Fruit fly (Drosophila melanogaster) whole organism, wandering third instar larva: Measurements from ENCODE around the gene CG8673.

ENCODE experiments used
- Abd-B ChIP-seq: fragments of >200 bp; optimal IDR thresholded peaks from 2 replicates; lab custom pipeline; 2017; ENCODE audit warnings: missing biosample characterization, missing genetic modification characterization
- CG32264 ChIP-seq: fragments of 200-800 bp; sonication (Bioruptor generic); optimal IDR thresholded peaks from 2 replicates; lab custom pipeline; 2016; ENCODE audit warnings: missing biosample characterization, missing genetic modification characterization
- CG9705 ChIP-seq: fragments of 200-800 bp; sonication (Bioruptor generic); optimal IDR thresholded peaks from 2 replicates; lab custom pipeline; 2018; ENCODE audit warnings: missing biosample characterization, mild to moderate bottlenecking, missing genetic modification characterization
- CrebA ChIP-seq: fragments of 200-800 bp; sonication (Bioruptor generic); optimal IDR thresholded peaks from 2 replicates; lab custom pipeline; 2016; ENCODE audit warnings: missing biosample characterization, mild to moderate bottlenecking, missing genetic modification characterization, borderline replicate concordance
- Dfd ChIP-seq: fragments of >200 bp; optimal IDR thresholded peaks from 2 replicates; lab custom pipeline; 2017; ENCODE audit warnings: missing biosample characterization, missing genetic modification characterization
- GATAd ChIP-seq: sonication (Bioruptor generic); optimal IDR thresholded peaks from 2 replicates; lab custom pipeline; 2016; ENCODE audit warnings: missing biosample characterization, missing genetic modification characterization
- HLH106 ChIP-seq: fragments of 200-800 bp; optimal IDR thresholded peaks from 3 replicates; lab custom pipeline; 2019; ENCODE audit warnings: missing biosample characterization, mild to moderate bottlenecking, missing genetic modification characterization, moderate library complexity
- Hnf4 ChIP-seq: fragments of 200-800 bp; sonication (Bioruptor generic); optimal IDR thresholded peaks from 2 replicates; lab custom pipeline; 2016; ENCODE audit warnings: missing biosample characterization, mild to moderate bottlenecking, missing genetic modification characterization
- Hr78 ChIP-seq: fragments of >200 bp; optimal IDR thresholded peaks from 2 replicates; lab custom pipeline; 2017; ENCODE audit warnings: missing biosample characterization, missing genetic modification characterization
- Hr83 ChIP-seq: fragments of 200-300 bp; sonication (Bioruptor generic); optimal IDR thresholded peaks from 2 replicates; lab custom pipeline; 2016; ENCODE audit warnings: missing biosample characterization, mild to moderate bottlenecking, missing genetic modification characterization, moderate library complexity; ENCODE audit not compliant: poor library complexity, severe bottlenecking
- Jra ChIP-seq: sonication (Bioruptor generic); optimal IDR thresholded peaks from 2 replicates; lab custom pipeline; 2016; ENCODE audit warnings: missing biosample characterization, missing genetic modification characterization
- Mio ChIP-seq: sonication (Bioruptor generic); optimal IDR thresholded peaks from 2 replicates; lab custom pipeline; 2016; ENCODE audit warnings: missing biosample characterization, missing genetic modification characterization
- Myc ChIP-seq: fragments of >200 bp; optimal IDR thresholded peaks from 2 replicates; lab custom pipeline; 2017
- N ChIP-seq: fragments of >200 bp; optimal IDR thresholded peaks from 2 replicates; lab custom pipeline; 2018; ENCODE audit warnings: missing biosample characterization, missing external identifiers, missing genetic modification characterization
- OdsH ChIP-seq: fragments of 200-800 bp; sonication (Bioruptor generic); optimal IDR thresholded peaks from 2 replicates; lab custom pipeline; 2016; ENCODE audit warnings: missing biosample characterization, mild to moderate bottlenecking, missing genetic modification characterization
- Rel ChIP-seq, 2 experiments: fragments of 200-800 bp; sonication (Bioruptor generic) in 1 of 2; optimal IDR thresholded peaks; 2 replicates in 1 of 2; 3 replicates in 1 of 2; lab custom pipeline; 2016 to 2019; ENCODE audit warnings: mild to moderate bottlenecking in 2 of 2, missing biosample characterization in 2 of 2, missing genetic modification characterization in 2 of 2, moderate library complexity in 1 of 2
- Sp1 ChIP-seq: fragments of 200-800 bp; sonication (Bioruptor generic); optimal IDR thresholded peaks from 3 replicates; lab custom pipeline; 2019; ENCODE audit warnings: missing biosample characterization, mild to moderate bottlenecking, missing genetic modification characterization, moderate library complexity
- Vsx2 ChIP-seq: fragments of 200-300, 225-300 bp; sonication (Bioruptor generic); optimal IDR thresholded peaks from 2 replicates; lab custom pipeline; 2018; ENCODE audit warnings: missing biosample characterization, missing genetic modification characterization; ENCODE audit not compliant: partially characterized antibody
- brk ChIP-seq: fragments of 200-800 bp; sonication (Bioruptor generic); optimal IDR thresholded peaks from 2 replicates; lab custom pipeline; 2016; ENCODE audit warnings: missing biosample characterization, mild to moderate bottlenecking, missing genetic modification characterization
- dl ChIP-seq, 2 experiments: fragments of 175-275, 200-275 bp in 1 of 2; fragments of 200-275 bp in 1 of 2; sonication (Bioruptor generic); optimal IDR thresholded peaks; lab custom pipeline; 2018; ENCODE audit warnings: mild to moderate bottlenecking in 2 of 2, missing biosample characterization in 2 of 2, missing genetic modification characterization in 2 of 2, moderate library complexity in 2 of 2; ENCODE audit not compliant: partially characterized antibody in 2 of 2, insufficient read depth in 1 of 2
- dsf ChIP-seq: sonication (Bioruptor generic); optimal IDR thresholded peaks from 2 replicates; lab custom pipeline; 2016; ENCODE audit warnings: missing biosample characterization, missing genetic modification characterization, borderline replicate concordance
- ey ChIP-seq: fragments of 200-800 bp; sonication (Bioruptor generic); optimal IDR thresholded peaks from 2 replicates; lab custom pipeline; 2016; ENCODE audit warnings: missing biosample characterization, missing genetic modification characterization
- foxo ChIP-seq, 2 experiments: fragments of 200-800 bp; sonication (Bioruptor generic); optimal IDR thresholded peaks; 2 replicates in 1 of 2; 3 replicates in 1 of 2; lab custom pipeline; 2016 to 2017; ENCODE audit warnings: missing biosample characterization in 2 of 2, missing genetic modification characterization in 2 of 2
- fru ChIP-seq: fragments of 200-800 bp; sonication (Bioruptor generic); optimal IDR thresholded peaks from 3 replicates; lab custom pipeline; 2016; ENCODE audit warnings: missing biosample characterization, mild to moderate bottlenecking, missing genetic modification characterization
- h ChIP-seq: fragments of 200-800 bp; sonication (Bioruptor generic); optimal IDR thresholded peaks from 3 replicates; lab custom pipeline; 2016; ENCODE audit warnings: missing biosample characterization, mild to moderate bottlenecking, missing genetic modification characterization
- jim ChIP-seq: fragments of 175-275, 200-325 bp; sonication (Bioruptor generic); optimal IDR thresholded peaks from 2 replicates; lab custom pipeline; 2016; ENCODE audit warnings: missing biosample characterization, mild to moderate bottlenecking, missing genetic modification characterization
- lola ChIP-seq: fragments of >200 bp; optimal IDR thresholded peaks from 2 replicates; lab custom pipeline; 2017; ENCODE audit warnings: missing biosample characterization, missing genetic modification characterization
- pan ChIP-seq: fragments of >200 bp; optimal IDR thresholded peaks from 2 replicates; lab custom pipeline; 2017
- psq ChIP-seq: fragments of 200-800 bp; sonication (Bioruptor generic); optimal IDR thresholded peaks from 3 replicates; lab custom pipeline; 2017; ENCODE audit warnings: missing biosample characterization, mild to moderate bottlenecking, missing genetic modification characterization, moderate library complexity
- rgr ChIP-seq: fragments of 200-800 bp; sonication (Bioruptor generic); optimal IDR thresholded peaks from 3 replicates; lab custom pipeline; 2016; ENCODE audit warnings: missing biosample characterization, mild to moderate bottlenecking, missing genetic modification characterization
- sage ChIP-seq: fragments of 200-800 bp; sonication (Bioruptor generic); optimal IDR thresholded peaks from 2 replicates; lab custom pipeline; 2016; ENCODE audit warnings: missing biosample characterization, mild to moderate bottlenecking, missing genetic modification characterization
- sv ChIP-seq: fragments of 200-800 bp; sonication (Bioruptor generic); optimal IDR thresholded peaks from 3 replicates; lab custom pipeline; 2016; ENCODE audit warnings: missing biosample characterization, missing genetic modification characterization
- tai ChIP-seq: sonication (Bioruptor generic); optimal IDR thresholded peaks from 2 replicates; lab custom pipeline; 2016; ENCODE audit warnings: missing biosample characterization, missing genetic modification characterization
- woc ChIP-seq: sonication (Bioruptor generic); optimal IDR thresholded peaks from 2 replicates; lab custom pipeline; 2016; ENCODE audit warnings: missing biosample characterization, mild to moderate bottlenecking, missing genetic modification characterization

CG8673 gene

DNA sequence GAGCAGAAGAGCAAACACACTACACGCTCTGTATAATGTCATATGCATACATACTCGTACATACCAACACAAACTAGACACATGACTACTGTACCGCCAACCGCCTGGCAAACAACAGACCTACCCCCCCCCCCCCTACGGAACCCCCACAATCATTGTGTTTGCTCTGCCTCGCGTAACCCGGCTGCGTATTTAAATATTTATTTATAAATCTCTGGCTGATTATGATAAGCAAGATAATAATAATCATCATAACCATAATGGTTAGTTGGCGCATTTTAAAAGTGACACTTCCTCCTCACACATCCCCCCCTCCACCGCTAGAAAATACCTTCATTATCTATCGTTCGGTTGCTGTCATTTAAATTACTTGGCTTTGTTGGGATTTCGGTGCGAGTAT is 26.7 kb upstream of the CG8673 start:
- TF ChIP-seq h (GFP tag; lab: Kevin White, UChicago) (peak; percentile 54), CG9705 (GFP tag; lab: Kevin White, UChicago) (no peak), Rel (GFP tag; optimal IDR thresholded peaks at IDR 0.05; lab: Kevin White, UChicago) (no peak), Rel (tag; optimal IDR thresholded peaks at IDR 0.05; lab: Kevin White, UChicago) (peak; percentile 42), woc (GFP tag; lab: Kevin White, UChicago) (no peak), foxo (GFP tag; optimal IDR thresholded peaks at IDR 0.05; lab: Kevin White, UChicago) (peak in 1 of 2 experiments; percentile 7), Hr78 (GFP tag; lab: Kevin White, UChicago) (no peak), OdsH (GFP tag; lab: Kevin White, UChicago) (peak; percentile 11)

DNA sequence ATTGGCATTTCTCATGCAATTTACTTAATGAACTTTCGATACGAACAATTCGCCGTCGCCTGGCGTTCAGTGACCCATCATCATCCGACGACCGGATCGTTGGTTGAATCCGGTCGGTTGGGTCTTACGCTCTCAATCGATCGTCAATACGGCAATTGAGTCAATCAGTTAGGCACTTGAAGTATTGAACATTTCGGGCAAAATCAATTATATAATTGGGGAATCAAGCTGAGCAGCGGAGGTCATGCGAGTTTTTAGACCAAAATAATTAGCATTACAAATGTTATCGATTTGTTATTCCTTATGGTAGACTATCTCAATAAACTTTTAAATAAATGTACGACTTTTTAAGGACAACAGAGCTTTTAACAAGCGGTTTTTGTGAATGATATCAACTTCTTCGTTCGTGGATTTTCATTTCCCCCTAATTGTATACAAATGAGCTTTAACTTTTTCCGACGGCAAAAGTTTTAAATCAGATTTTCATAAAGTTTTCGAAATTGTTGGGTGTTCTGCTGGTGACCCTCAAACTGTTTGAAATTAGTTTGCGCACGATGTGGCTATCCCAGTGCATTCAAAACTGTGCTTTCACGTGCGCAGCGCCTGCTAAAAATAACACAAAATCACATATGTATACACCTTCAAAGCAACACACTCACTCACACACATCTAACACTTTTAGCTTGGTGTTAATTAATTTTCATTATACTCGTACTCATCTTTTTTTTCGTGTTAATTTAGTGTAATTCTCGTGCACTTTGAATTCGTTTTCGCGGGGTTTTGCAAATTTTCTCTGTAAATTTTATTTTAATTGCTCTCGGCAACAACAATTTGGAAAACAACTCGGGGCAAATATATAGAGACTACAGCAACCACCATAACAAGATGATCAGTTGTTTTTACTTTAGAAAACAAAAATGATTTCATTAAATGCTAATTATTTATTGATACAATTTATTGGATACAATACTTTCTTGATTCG is 25.9 kb upstream of the CG8673 start:
- TF ChIP-seq Hnf4 (GFP tag; lab: Kevin White, UChicago) (no peak), Rel (GFP tag; optimal IDR thresholded peaks at IDR 0.05; lab: Kevin White, UChicago) (no peak), Rel (tag; optimal IDR thresholded peaks at IDR 0.05; lab: Kevin White, UChicago) (peak; percentile 67), fru (peak; percentile 6)

DNA sequence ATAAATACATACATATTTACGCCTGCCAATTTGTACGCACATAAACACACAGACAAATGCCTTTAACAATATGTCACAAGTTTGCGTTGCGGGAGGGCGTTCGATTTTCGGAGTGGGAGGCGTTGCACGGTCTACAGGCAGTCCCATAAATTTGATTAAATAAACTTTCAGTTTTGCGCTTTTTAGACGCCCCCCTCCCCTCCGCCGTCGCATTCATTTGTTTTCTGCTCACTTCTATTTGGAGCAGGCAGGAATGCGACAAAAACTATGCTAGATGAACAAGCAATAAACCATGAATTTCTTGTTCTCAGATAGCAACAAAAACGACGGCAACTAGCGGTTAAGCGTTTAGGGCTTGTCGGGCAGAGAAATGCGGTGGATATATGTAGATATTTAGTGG is 25.1 kb upstream of the CG8673 start:
- TF ChIP-seq sv (no peak), Abd-B (GFP tag; lab: Kevin White, UChicago) (no peak)
- TF ChIP-seq, all 38 proteins: peak for 0

dm6 chr2L:8099615-8100375 is 24.3 kb upstream of the CG8673 start:
- TF ChIP-seq Hnf4 (GFP tag; lab: Kevin White, UChicago): no peak
- TF ChIP-seq fru: peak; percentile 9
- no peak for TF ChIP-seq Rel (GFP tag; optimal IDR thresholded peaks at IDR 0.05; lab: Kevin White, UChicago)
- peak; percentile 66 for TF ChIP-seq Rel (tag; optimal IDR thresholded peaks at IDR 0.05; lab: Kevin White, UChicago)

DNA sequence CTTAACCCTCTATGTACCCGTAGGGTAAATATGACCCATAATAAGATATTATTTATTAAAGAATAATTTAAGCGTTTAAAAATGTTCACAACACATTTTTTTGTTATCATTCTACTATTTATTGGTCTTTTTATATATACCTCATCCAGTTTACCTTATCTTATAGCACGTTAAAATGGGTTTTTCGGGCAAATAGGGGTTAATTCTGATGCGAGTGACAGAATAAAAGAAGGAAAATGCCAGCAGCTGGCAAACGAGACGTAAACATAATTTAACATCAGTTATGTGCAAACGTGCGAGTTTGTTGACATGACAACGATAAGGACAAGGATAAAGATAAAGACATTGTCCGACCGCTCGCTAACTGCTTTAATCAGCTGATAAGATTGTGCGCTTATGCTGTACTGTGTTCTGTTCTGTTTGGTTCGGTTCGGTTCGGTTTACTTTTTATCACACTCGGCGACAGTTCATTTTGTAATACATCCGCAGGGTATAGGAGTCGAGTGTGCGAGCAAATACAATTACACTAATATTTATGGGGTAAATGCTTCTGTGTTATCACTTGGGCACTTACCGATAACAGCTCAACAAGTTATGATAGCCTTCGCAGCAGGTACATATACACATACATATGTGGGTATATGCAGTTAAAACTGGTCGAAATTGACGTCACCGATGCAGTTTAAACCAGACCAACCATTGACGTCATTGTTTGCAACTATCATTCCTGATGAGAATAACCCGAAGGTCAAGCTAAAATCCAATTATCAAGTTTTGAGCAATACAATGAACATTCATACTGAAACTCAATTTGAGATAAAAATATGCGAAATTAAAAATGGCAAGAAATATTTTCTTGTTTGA is 23.4 kb upstream of the CG8673 start:
- TF ChIP-seq jim (GFP tag; lab: Kevin White, UChicago): no peak
- TF ChIP-seq lola (GFP tag; lab: Kevin White, UChicago): no peak
- no peak for TF ChIP-seq CG32264 (GFP tag; lab: Kevin White, UChicago)
- TF ChIP-seq GATAd (GFP tag; lab: Kevin White, UChicago): no peak
- TF ChIP-seq rgr (GFP tag; lab: Kevin White, UChicago): no peak
- TF ChIP-seq Sp1: peak; percentile 35
- TF ChIP-seq fru: peak; percentile 28
- TF ChIP-seq Dfd (GFP tag; lab: Kevin White, UChicago): no peak
- TF ChIP-seq ey (GFP tag; lab: Kevin White, UChicago): no peak
- peak in 1 of 2 experiments; percentile 2 for TF ChIP-seq foxo (GFP tag; optimal IDR thresholded peaks at IDR 0.05; lab: Kevin White, UChicago)
- TF ChIP-seq CrebA (GFP tag; lab: Kevin White, UChicago): no peak
- TF ChIP-seq tai: no peak
- TF ChIP-seq brk (GFP tag; lab: Kevin White, UChicago): peak; percentile 28
- TF ChIP-seq Myc (lab: Kevin White, UChicago): no peak
- peak; percentile 19 for TF ChIP-seq OdsH (GFP tag; lab: Kevin White, UChicago)
- no peak for TF ChIP-seq Abd-B (GFP tag; lab: Kevin White, UChicago)
- no peak for TF ChIP-seq psq (GFP tag; lab: Kevin White, UChicago)
- TF ChIP-seq dsf (GFP tag; lab: Kevin White, UChicago): no peak
- no peak for TF ChIP-seq CG9705 (GFP tag; lab: Kevin White, UChicago)
- peak; percentile 56 for TF ChIP-seq HLH106 (tag; lab: Kevin White, UChicago)
- TF ChIP-seq dl (GFP tag; optimal IDR thresholded peaks at IDR 0.05; lab: Kevin White, UChicago; ENCODE audit: insufficient read depth in 1 of 2, partially characterized antibody in 2 of 2): no peak
- no peak for TF ChIP-seq pan (lab: Kevin White, UChicago)
- TF ChIP-seq Mio (GFP tag; lab: Kevin White, UChicago): no peak
- no peak for TF ChIP-seq Hr78 (GFP tag; lab: Kevin White, UChicago)
- TF ChIP-seq Vsx2 (GFP tag; lab: Kevin White, UChicago): no peak
- TF ChIP-seq Hnf4 (GFP tag; lab: Kevin White, UChicago): peak; percentile 21
- TF ChIP-seq sv: no peak
- TF ChIP-seq sage: peak; percentile 27
- TF ChIP-seq h (GFP tag; lab: Kevin White, UChicago): peak; percentile 69
- TF ChIP-seq Jra (GFP tag; lab: Kevin White, UChicago): peak; percentile 33
- TF ChIP-seq Hr83 (GFP tag; lab: Kevin White, UChicago): no peak
- no peak for TF ChIP-seq N (GFP tag; lab: Kevin White, UChicago)
